Worm (Caenorhabditis elegans) whole organism, late embryonic: ENCODE measurements around the gene sre-16.

Experiments
- ceh-31 ChIP-seq: sonication (generic microtip); optimal IDR thresholded peaks from 2 replicates; lab custom pipeline; 2016; ENCODE audit warnings: missing genetic modification characterization, missing compliant biosample characterization
- elt-2 ChIP-seq: sonication (generic microtip); optimal IDR thresholded peaks from 2 replicates; lab custom pipeline; 2016; ENCODE audit warnings: missing genetic modification reagents, missing genetic modification characterization, missing compliant biosample characterization
- fkh-6 ChIP-seq: sonication (generic microtip); optimal IDR thresholded peaks from 2 replicates; lab custom pipeline; 2016; ENCODE audit warnings: missing genetic modification characterization, missing compliant biosample characterization
- hlh-30 ChIP-seq: sonication (generic microtip); optimal IDR thresholded peaks from 2 replicates; lab custom pipeline; 2017; ENCODE audit warnings: antibody characterized with exemption, missing genetic modification characterization, missing compliant biosample characterization; ENCODE audit not compliant: insufficient read depth
- lin-11 ChIP-seq: fragments of 200-800 bp; sonication (Bioruptor generic); optimal IDR thresholded peaks from 2 replicates; lab custom pipeline; 2018; ENCODE audit warnings: mild to moderate bottlenecking, missing genetic modification characterization, missing compliant biosample characterization
- pqm-1 ChIP-seq: sonication (generic microtip); optimal IDR thresholded peaks from 2 replicates; lab custom pipeline; 2016; ENCODE audit warnings: missing genetic modification characterization, missing compliant biosample characterization
- sox-4 ChIP-seq: sonication (generic microtip); optimal IDR thresholded peaks from 2 replicates; lab custom pipeline; 2017; ENCODE audit warnings: mild to moderate bottlenecking, missing genetic modification characterization, inconsistent platforms, missing compliant biosample characterization
- zip-5 ChIP-seq: sonication (generic microtip); optimal IDR thresholded peaks from 2 replicates; lab custom pipeline; 2016; ENCODE audit warnings: missing genetic modification characterization, missing compliant biosample characterization

DNA sequence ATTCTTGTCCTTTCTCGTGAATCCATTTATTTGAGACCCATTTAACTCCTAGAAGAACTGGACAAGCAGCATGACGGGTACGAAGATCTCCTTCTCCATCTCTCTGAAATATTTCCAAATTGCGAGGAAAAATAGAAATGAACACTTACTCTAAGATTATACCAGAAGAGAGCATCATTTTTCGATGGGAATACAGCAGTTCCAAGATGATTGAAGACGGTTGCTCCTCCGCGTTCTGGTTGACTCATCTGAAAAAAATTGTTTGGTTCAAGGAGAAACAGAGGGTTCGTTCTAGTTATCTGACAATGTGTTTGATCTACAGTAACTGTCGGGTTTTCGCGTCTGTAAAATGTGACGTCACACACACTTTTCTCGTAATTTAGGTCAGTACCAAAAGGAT, 24.6 kb downstream of the sre-16 start:
- TF ChIP-seq lin-11 (tag; lab: Kevin White, UChicago) (no peak), fkh-6 (tag; lab: Kevin White, UChicago) (no peak), elt-2 (tag; lab: Kevin White, UChicago) (no peak), hlh-30 (tag; lab: Kevin White, UChicago) (no peak), pqm-1 (tag; lab: Kevin White, UChicago) (no peak), zip-5 (no peak), sox-4 (no peak), ceh-31 (no peak)
